Fruit fly (Drosophila melanogaster) whole organism, embryonic: ENCODE measurements around the gene run.

Experiments
- CG10321 ChIP-seq: fragments of 200-800 bp; sonication (Bioruptor generic); IDR thresholded peaks from 2 replicates; pipeline ENCODE4 v1.3.6; 2022; ENCODE audit warnings: missing biosample characterization, missing genetic modification characterization
- CG10565 ChIP-seq: fragments of 200-800 bp; sonication (Bioruptor generic); optimal IDR thresholded peaks from 3 replicates; lab custom pipeline; 2016; ENCODE audit warnings: missing biosample characterization, mild to moderate bottlenecking, missing genetic modification characterization
- CG10979 ChIP-seq: fragments of 200-800 bp; sonication (Bioruptor generic); optimal IDR thresholded peaks from 2 replicates; lab custom pipeline; 2018; ENCODE audit warnings: missing biosample characterization, mild to moderate bottlenecking, missing genetic modification characterization, moderate library complexity
- CG11398 ChIP-seq: fragments of 200-800 bp; sonication (Bioruptor generic); optimal IDR thresholded peaks from 2 replicates; lab custom pipeline; 2016; ENCODE audit warnings: missing biosample characterization, missing genetic modification characterization
- CG12104 ChIP-seq: fragments of 200-800 bp; sonication (Bioruptor generic); optimal IDR thresholded peaks from 3 replicates; lab custom pipeline; 2016; ENCODE audit warnings: missing biosample characterization, missing genetic modification characterization
- CG1233 ChIP-seq: fragments of 200-800 bp; sonication (Bioruptor generic); optimal IDR thresholded peaks from 4 replicates; lab custom pipeline; 2018; ENCODE audit warnings: missing biosample characterization, mild to moderate bottlenecking, missing genetic modification characterization
- CG12391 ChIP-seq: fragments of 200-800 bp; sonication (Bioruptor generic); optimal IDR thresholded peaks from 3 replicates; lab custom pipeline; 2018; ENCODE audit warnings: missing biosample characterization, mild to moderate bottlenecking, missing genetic modification characterization, moderate library complexity
- CG17612 ChIP-seq: fragments of 200-800 bp; sonication (Bioruptor generic); IDR thresholded peaks from 2 replicates; pipeline ENCODE4 v1.3.6; 2022; ENCODE audit warnings: missing biosample characterization, missing genetic modification characterization
- CG31224 ChIP-seq: fragments of 200-800 bp; sonication (Bioruptor generic); IDR thresholded peaks from 2 replicates; pipeline ENCODE4 v1.3.6; 2022; ENCODE audit warnings: missing biosample characterization, missing genetic modification characterization
- CG3281 ChIP-seq: fragments of 200-800 bp; sonication (Bioruptor generic); optimal IDR thresholded peaks from 3 replicates; lab custom pipeline; 2017; ENCODE audit warnings: missing biosample characterization, mild to moderate bottlenecking, missing genetic modification characterization
- CG3726 ChIP-seq: fragments of 200-800 bp; sonication (Bioruptor generic); IDR thresholded peaks from 3 replicates; pipeline ENCODE4, ENCODE4 v1.3.6; 2022; ENCODE audit warnings: missing biosample characterization, missing genetic modification characterization
- CG4360 ChIP-seq: fragments of 200-800 bp; sonication (Bioruptor generic); IDR thresholded peaks from 2 replicates; pipeline ENCODE4 v1.3.6; 2022; ENCODE audit warnings: missing biosample characterization, missing genetic modification characterization
- CG4730 ChIP-seq: fragments of 200-800 bp; sonication (Bioruptor generic); IDR thresholded peaks from 2 replicates; pipeline ENCODE4 v1.3.6; 2022; ENCODE audit warnings: missing biosample characterization, missing genetic modification characterization
- CG5180 ChIP-seq: fragments of 200-800 bp; sonication (Bioruptor generic); optimal IDR thresholded peaks from 3 replicates; lab custom pipeline; 2017; ENCODE audit warnings: missing biosample characterization, missing genetic modification characterization, mild to moderate bottlenecking, moderate library complexity, missing genetic modification reagents
- CG6765 ChIP-seq: fragments of 200-800 bp; sonication (Bioruptor generic); optimal IDR thresholded peaks from 3 replicates; lab custom pipeline; 2017; ENCODE audit warnings: missing biosample characterization, mild to moderate bottlenecking, missing genetic modification characterization
- CG7271 ChIP-seq: fragments of 200-800 bp; sonication (Bioruptor generic); optimal IDR thresholded peaks from 2 replicates; lab custom pipeline; 2018; ENCODE audit warnings: missing biosample characterization, mild to moderate bottlenecking, missing genetic modification characterization, moderate library complexity
- CG7745 ChIP-seq: fragments of 200-800 bp; sonication (Bioruptor generic); optimal IDR thresholded peaks from 2 replicates; lab custom pipeline; 2018; ENCODE audit warnings: missing biosample characterization, mild to moderate bottlenecking, missing genetic modification characterization, moderate library complexity
- CG7963 ChIP-seq: fragments of 200-800 bp; sonication (Bioruptor generic); IDR thresholded peaks from 3 replicates; pipeline ENCODE4 v1.3.6; 2022; ENCODE audit warnings: missing biosample characterization, missing genetic modification characterization; ENCODE audit not compliant: partially characterized antibody
- CG8478 ChIP-seq: fragments of >200 bp; optimal IDR thresholded peaks from 2 replicates; lab custom pipeline; 2018
- CG9876 ChIP-seq: fragments of 200-800 bp; sonication (Bioruptor generic); optimal IDR thresholded peaks from 2 replicates; lab custom pipeline; 2016; ENCODE audit warnings: missing biosample characterization, missing genetic modification characterization
- Deaf1 ChIP-seq: fragments of 200-800 bp; optimal IDR thresholded peaks from 3 replicates; lab custom pipeline; 2019; ENCODE audit warnings: missing biosample characterization, mild to moderate bottlenecking, missing genetic modification characterization, moderate library complexity
- E2f1 ChIP-seq: fragments of 200-800 bp; sonication (Bioruptor generic); IDR thresholded peaks from 2 replicates; pipeline ENCODE4 v1.3.6; 2022; ENCODE audit warnings: missing biosample characterization, missing genetic modification characterization
- Ets65A ChIP-seq: fragments of 200-800 bp; sonication (Bioruptor generic); peaks from one replicate; lab custom pipeline; 2016; ENCODE audit warnings: missing biosample characterization, missing genetic modification characterization
- Ets97D ChIP-seq: fragments of 200-800 bp; sonication (Bioruptor generic); optimal IDR thresholded peaks from 3 replicates; lab custom pipeline; 2016; ENCODE audit warnings: missing biosample characterization, missing genetic modification characterization
- H15 ChIP-seq: fragments of 200-800 bp; sonication (Bioruptor generic); IDR thresholded peaks from 3 replicates; pipeline ENCODE4 v1.3.6; 2022; ENCODE audit warnings: missing biosample characterization, missing genetic modification characterization
- H2.0 ChIP-seq: fragments of 200-800 bp; sonication (Bioruptor generic); IDR thresholded peaks from 2 replicates; pipeline ENCODE4 v1.3.6; 2022; ENCODE audit warnings: missing biosample characterization, missing genetic modification characterization
- HHEX ChIP-seq: fragments of 200-800 bp; sonication (Bioruptor generic); optimal IDR thresholded peaks from 3 replicates; lab custom pipeline; 2017; ENCODE audit warnings: missing biosample characterization, mild to moderate bottlenecking, missing genetic modification characterization, missing genetic modification reagents
- MTF-1 ChIP-seq: fragments of 200-800 bp; sonication (Bioruptor generic); optimal IDR thresholded peaks from 2 replicates; lab custom pipeline; 2018; ENCODE audit warnings: missing biosample characterization, mild to moderate bottlenecking, missing genetic modification characterization, borderline replicate concordance
- Mes4 ChIP-seq: fragments of 200-800 bp; sonication (Bioruptor generic); optimal IDR thresholded peaks from 2 replicates; lab custom pipeline; 2016; ENCODE audit warnings: missing biosample characterization, missing genetic modification characterization
- NC2β ChIP-seq: fragments of 200-800 bp; sonication (Bioruptor generic); optimal IDR thresholded peaks from 2 replicates; lab custom pipeline; 2016; ENCODE audit warnings: missing biosample characterization, missing genetic modification characterization
- NfI ChIP-seq: fragments of 200-800 bp; sonication (Bioruptor generic); optimal IDR thresholded peaks from 3 replicates; lab custom pipeline; 2018; ENCODE audit warnings: missing biosample characterization, mild to moderate bottlenecking, missing genetic modification characterization, moderate library complexity
- Sox100B ChIP-seq: fragments of 200-800 bp; sonication (Bioruptor generic); optimal IDR thresholded peaks from 3 replicates; lab custom pipeline; 2018; ENCODE audit warnings: missing biosample characterization, mild to moderate bottlenecking, missing genetic modification characterization
- Trl ChIP-seq, 3 experiments: fragments of >200 bp in 2 of 3; fragments of 200-800 bp in 1 of 3; sonication (Bioruptor generic) in 1 of 3; optimal IDR thresholded peaks; 2 replicates in 1 of 3; 3 replicates in 2 of 3; lab custom pipeline; 2016 to 2017; ENCODE audit warnings: missing biosample characterization in 1 of 3, missing genetic modification characterization in 1 of 3
- Usf ChIP-seq: fragments of 200-800 bp; sonication (Bioruptor generic); optimal IDR thresholded peaks from 2 replicates; lab custom pipeline; 2017; ENCODE audit warnings: missing genotype, missing biosample characterization, missing genetic modification characterization
- Xbp1 ChIP-seq: fragments of 200-800 bp; sonication (Bioruptor generic); optimal IDR thresholded peaks from 3 replicates; lab custom pipeline; 2016; ENCODE audit warnings: missing biosample characterization, mild to moderate bottlenecking, missing genetic modification characterization
- bab2 ChIP-seq: fragments of 200-800 bp; sonication (Bioruptor generic); optimal IDR thresholded peaks from 2 replicates; lab custom pipeline; 2016; ENCODE audit warnings: missing biosample characterization, missing genetic modification characterization
- bowl ChIP-seq: fragments of 200-800 bp; sonication (Bioruptor generic); IDR thresholded peaks from 2 replicates; pipeline ENCODE4 v1.3.6; 2022; ENCODE audit warnings: missing biosample characterization, missing genetic modification characterization
- corto ChIP-seq: fragments of 200-800 bp; sonication (Bioruptor generic); optimal IDR thresholded peaks from 2 replicates; lab custom pipeline; 2016; ENCODE audit warnings: missing biosample characterization, mild to moderate bottlenecking, missing genetic modification characterization, moderate library complexity
- da ChIP-seq: fragments of 200-800 bp; sonication (Bioruptor generic); optimal IDR thresholded peaks from 2 replicates; lab custom pipeline; 2016; ENCODE audit warnings: missing biosample characterization, missing genetic modification characterization
- dan ChIP-seq: fragments of 200-800 bp; sonication (Bioruptor generic); IDR thresholded peaks from 2 replicates; pipeline ENCODE4 v1.3.6; 2022; ENCODE audit warnings: missing biosample characterization, missing genetic modification characterization
- exex ChIP-seq: fragments of 200-800 bp; sonication (Bioruptor generic); optimal IDR thresholded peaks from 4 replicates; lab custom pipeline; 2018; ENCODE audit warnings: missing biosample characterization, mild to moderate bottlenecking, missing genetic modification characterization, moderate library complexity
- fru ChIP-seq: fragments of >200 bp; optimal IDR thresholded peaks from 2 replicates; lab custom pipeline; 2017
- jing ChIP-seq: fragments of 200-800 bp; sonication (Bioruptor generic); optimal IDR thresholded peaks from 2 replicates; lab custom pipeline; 2018; ENCODE audit warnings: missing biosample characterization, mild to moderate bottlenecking, missing genetic modification characterization
- jumu ChIP-seq: fragments of 200-800 bp; sonication (Bioruptor generic); optimal IDR thresholded peaks from 3 replicates; lab custom pipeline; 2016; ENCODE audit warnings: missing biosample characterization, missing genetic modification characterization
- lilli ChIP-seq: fragments of 200-800 bp; sonication (Bioruptor generic); optimal IDR thresholded peaks from 3 replicates; lab custom pipeline; 2016; ENCODE audit warnings: missing biosample characterization, missing genetic modification characterization
- odd ChIP-seq: fragments of 200-800 bp; sonication (Bioruptor generic); optimal IDR thresholded peaks from 2 replicates; lab custom pipeline; 2017; ENCODE audit warnings: missing biosample characterization, mild to moderate bottlenecking, missing genetic modification characterization
- pb ChIP-seq: fragments of 200-800 bp; sonication (Bioruptor generic); optimal IDR thresholded peaks from 3 replicates; lab custom pipeline; 2016; ENCODE audit warnings: missing biosample characterization, missing genetic modification characterization
- ro ChIP-seq: fragments of 200-800 bp; sonication (Bioruptor generic); IDR thresholded peaks from 2 replicates; pipeline ENCODE4 v1.3.6; 2022; ENCODE audit warnings: missing biosample characterization, missing genetic modification characterization
- sd ChIP-seq: fragments of 200-800 bp; sonication (Bioruptor generic); optimal IDR thresholded peaks from 3 replicates; lab custom pipeline; 2018; ENCODE audit warnings: missing biosample characterization, mild to moderate bottlenecking, missing genetic modification characterization, moderate library complexity
- slp2 ChIP-seq: fragments of 200-800 bp; sonication (Bioruptor generic); optimal IDR thresholded peaks from 2 replicates; lab custom pipeline; 2016; ENCODE audit warnings: missing biosample characterization, missing genetic modification characterization
- twi ChIP-seq: fragments of 200-800 bp; optimal IDR thresholded peaks from 2 replicates; lab custom pipeline; 2019; ENCODE audit warnings: missing biosample characterization, mild to moderate bottlenecking, missing genetic modification characterization, moderate library complexity

run gene

dm6 chrX:20654954-20655391 is 35.5 kb upstream of the run start (continued):
- peak; percentile 83 for TF ChIP-seq CG7271 (tag; lab: Kevin White, UChicago)
- peak; percentile 72 for TF ChIP-seq Sox100B (GFP tag; lab: Kevin White, UChicago)
- TF ChIP-seq HHEX (GFP tag; lab: Kevin White, UChicago): peak; percentile 76
- TF ChIP-seq exex: no peak
- peak; percentile 6 for TF ChIP-seq Deaf1 (tag; lab: Kevin White, UChicago)
- peak; percentile 74 for TF ChIP-seq CG10979 (tag; lab: Kevin White, UChicago)
- TF ChIP-seq fru (lab: Kevin White, UChicago): no peak
- TF ChIP-seq Xbp1 (GFP tag; lab: Kevin White, UChicago): peak; percentile 76
- TF ChIP-seq Ets65A (GFP tag; lab: Kevin White, UChicago): peak; percentile 97
- TF ChIP-seq CG10565 (GFP tag; lab: Kevin White, UChicago): peak; percentile 13
- no peak for TF ChIP-seq corto (GFP tag; lab: Kevin White, UChicago)
- TF ChIP-seq jumu (GFP tag; lab: Kevin White, UChicago): peak; percentile 73
- TF ChIP-seq NC2β (GFP tag; lab: Kevin White, UChicago): peak; percentile 80
- TF ChIP-seq CG7745: peak; percentile 13
- TF ChIP-seq twi (tag; lab: Kevin White, UChicago): peak; percentile 48
- TF ChIP-seq sd (tag; lab: Kevin White, UChicago): no peak
- peak; percentile 44; the same call in 1 of the 2 replicates for TF ChIP-seq CG4360 (GFP tag; lab: Robert Waterston, UW)
- TF ChIP-seq lilli (GFP tag; lab: Kevin White, UChicago): peak; percentile 51
- TF ChIP-seq odd (GFP tag; lab: Kevin White, UChicago): peak; percentile 64
- TF ChIP-seq pb: peak; percentile 64
- peak; percentile 46; the same call in 1 of the 2 replicates for TF ChIP-seq bowl (GFP tag; lab: Robert Waterston, UW)
- TF ChIP-seq E2f1 (GFP tag; lab: Robert Waterston, UW): peak; percentile 78
- TF ChIP-seq CG12104 (GFP tag; lab: Kevin White, UChicago): peak; percentile 59
- no peak for TF ChIP-seq Trl (optimal IDR thresholded peaks at IDR 0.05; lab: Kevin White, UChicago)
- peak; percentile 78 for TF ChIP-seq Trl (GFP tag; optimal IDR thresholded peaks at IDR 0.05; lab: Kevin White, UChicago)
- peak; percentile 63 for TF ChIP-seq CG9876 (GFP tag; lab: Kevin White, UChicago)
- TF ChIP-seq jing (GFP tag; lab: Kevin White, UChicago): peak; percentile 64
- TF ChIP-seq Mes4 (GFP tag; lab: Kevin White, UChicago): peak; percentile 84
- TF ChIP-seq Ets97D (GFP tag; lab: Kevin White, UChicago): peak; percentile 47
- peak; percentile 54 for TF ChIP-seq CG5180 (GFP tag; lab: Kevin White, UChicago)
- TF ChIP-seq CG8478 (lab: Kevin White, UChicago): no peak
- peak; percentile 79 for TF ChIP-seq CG11398 (GFP tag; lab: Kevin White, UChicago)
- peak; percentile 70 for TF ChIP-seq CG4730
- TF ChIP-seq Usf: peak; percentile 67
- peak; percentile 81 for TF ChIP-seq dan (GFP tag; lab: Robert Waterston, UW)
- 0 out of 2 replicates have a peak, but pooled peaks have one; percentile 14 for TF ChIP-seq CG17612 (GFP tag; lab: Robert Waterston, UW)
- TF ChIP-seq bab2: peak; percentile 88
- TF ChIP-seq CG10321 (GFP tag; lab: Robert Waterston, UW): no peak
- no peak for TF ChIP-seq CG7963
- peak; percentile 60 for TF ChIP-seq CG12391 (tag; lab: Kevin White, UChicago)
- TF ChIP-seq CG31224 (GFP tag; lab: Robert Waterston, UW): peak; percentile 57
- TF ChIP-seq CG3281 (GFP tag; lab: Kevin White, UChicago): peak; percentile 21
- TF ChIP-seq CG3726 (GFP tag; lab: Robert Waterston, UW): peak; percentile 76; the same call in 2 of the 3 replicates
- peak; percentile 74 for TF ChIP-seq da (GFP tag; lab: Kevin White, UChicago)
- TF ChIP-seq slp2: peak; percentile 74
- TF ChIP-seq MTF-1 (GFP tag; lab: Kevin White, UChicago): peak; percentile 57
- TF ChIP-seq CG6765 (GFP tag; lab: Kevin White, UChicago): no peak
- TF ChIP-seq H15: peak; percentile 84
- TF ChIP-seq H2.0 (GFP tag; lab: Robert Waterston, UW): peak; percentile 78
- peak; percentile 64; the same call in 1 of the 2 replicates for TF ChIP-seq ro (GFP tag; lab: Robert Waterston, UW)
- peak; percentile 38 for TF ChIP-seq NfI (GFP tag; lab: Kevin White, UChicago)
- peak; percentile 72 for TF ChIP-seq CG1233 (GFP tag; lab: Kevin White, UChicago)
